Fruit fly (Drosophila melanogaster) whole organism, larva: ENCODE measurements around the gene CG18179.

ENCODE experiments used
- noc ChIP-seq: fragments of 200-800 bp; sonication (Bioruptor generic); optimal IDR thresholded peaks from 3 replicates; lab custom pipeline; 2019; ENCODE audit warnings: missing biosample characterization, mild to moderate bottlenecking, missing genetic modification characterization, moderate library complexity

The CG18179 gene

DNA sequence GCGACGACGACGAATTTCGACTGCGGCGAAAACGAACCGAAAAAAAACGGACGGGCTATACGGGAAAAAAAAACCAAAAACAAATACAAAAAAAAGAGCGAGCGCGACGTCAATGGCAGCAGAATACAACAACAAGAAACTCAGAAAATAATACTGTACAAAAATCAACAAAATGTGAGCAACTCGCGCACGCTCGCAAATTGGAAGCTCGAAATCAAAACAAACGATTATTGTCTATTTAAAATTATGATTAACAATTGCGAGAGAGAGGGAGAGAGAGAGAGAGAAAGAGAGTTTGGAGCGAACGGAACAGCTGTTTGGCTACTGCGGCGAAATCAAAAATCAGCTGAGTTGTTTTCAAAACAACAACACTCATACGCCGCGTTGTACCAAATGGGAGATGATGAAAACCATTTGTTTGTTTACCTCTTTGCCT lies 36.5 kb downstream of the CG18179 start:
- TF ChIP-seq noc (tag; lab: Kevin White, UChicago), result peak; percentile 31

DNA sequence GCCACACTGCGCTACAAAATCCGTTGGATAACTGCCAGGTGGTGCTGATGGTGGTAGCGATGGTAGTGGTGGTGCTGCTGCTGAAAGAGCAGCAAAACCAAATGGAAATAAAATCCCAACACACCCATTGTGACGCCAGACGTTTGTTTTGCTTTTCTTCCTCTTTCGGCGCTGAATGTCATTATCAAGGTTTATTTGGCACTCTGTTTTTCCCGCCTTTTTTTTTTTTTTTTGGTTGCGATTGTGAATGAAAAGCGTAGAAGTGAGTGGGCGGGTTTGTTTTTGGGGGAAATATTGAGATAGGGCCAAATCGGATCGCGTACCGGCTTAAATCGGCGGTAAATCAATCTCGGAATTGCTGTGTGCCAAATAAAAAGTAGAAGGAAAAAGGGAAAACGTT lies 38.2 kb downstream of the CG18179 start:
- TF ChIP-seq noc (tag; lab: Kevin White, UChicago), result no peak

DNA sequence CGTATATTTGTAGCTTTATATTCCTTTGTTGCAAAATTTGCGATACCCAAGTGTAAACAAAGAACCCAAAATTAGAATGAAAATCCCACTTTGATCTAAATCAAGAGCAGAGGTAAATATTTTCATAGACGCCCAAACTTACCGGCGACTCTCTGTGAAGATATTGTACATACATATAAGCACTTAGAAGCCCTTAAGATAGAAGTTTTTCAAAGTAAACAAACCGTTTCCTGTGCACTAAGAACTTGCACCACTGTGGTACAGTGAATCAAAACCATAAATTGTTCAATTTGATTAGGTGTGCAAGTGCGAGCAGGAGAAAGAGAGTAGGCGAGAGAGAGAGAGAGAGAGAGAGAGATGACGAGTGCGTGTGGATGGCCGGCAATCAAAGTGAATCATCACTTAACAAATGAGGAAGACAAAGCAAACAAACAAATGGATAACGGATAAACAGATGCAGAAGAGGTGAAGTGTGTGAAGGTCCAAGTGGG lies 39.0 kb downstream of the CG18179 start:
- no peak for TF ChIP-seq noc (tag; lab: Kevin White, UChicago)

DNA sequence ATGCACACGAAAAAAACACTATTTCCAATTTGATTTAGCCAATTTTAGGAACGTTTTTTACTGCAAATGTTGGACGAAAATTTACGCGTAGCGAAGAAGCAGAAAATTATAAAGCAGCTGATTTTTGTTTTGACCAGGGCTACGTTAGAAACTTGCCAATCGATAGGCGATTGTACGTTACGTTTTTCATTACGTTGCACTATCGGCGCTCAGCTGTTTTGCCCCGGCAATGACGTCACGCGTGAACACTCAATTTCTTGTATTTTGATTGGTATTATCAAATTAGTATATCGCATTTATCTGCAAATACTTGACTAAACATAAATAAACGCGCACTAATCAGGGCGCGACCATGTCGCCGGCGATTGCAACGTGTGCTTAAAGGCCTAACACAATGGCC lies 39.9 kb downstream of the CG18179 start, which contains the start of the genes fry and CG16717:
Gene fry (minus strand): TSS at position 110 of the 400 bp plus-strand sequence.
Gene CG16717 (plus strand): TSS at position 208 of the 400 bp plus-strand sequence.
- no peak for TF ChIP-seq noc (tag; lab: Kevin White, UChicago)

DNA sequence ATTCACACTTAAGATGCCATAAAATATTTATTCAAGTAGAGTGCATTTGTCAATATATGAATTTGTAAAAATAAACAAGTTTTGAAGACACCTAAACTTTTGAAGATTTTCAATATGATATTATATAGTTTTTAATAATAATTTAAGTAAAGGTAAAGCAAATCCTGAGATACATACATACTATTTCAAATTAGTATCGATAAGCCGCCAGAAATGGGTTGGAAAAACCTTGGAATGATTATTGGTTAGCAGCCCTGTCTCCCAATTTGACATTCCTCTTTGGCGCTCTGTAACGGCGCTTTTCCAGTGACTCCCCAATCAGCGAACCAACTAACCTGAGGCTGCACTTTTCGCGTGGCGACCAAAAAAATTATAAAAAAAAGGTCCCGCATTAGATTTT lies 41.9 kb downstream of the CG18179 start, which contains the start of gene alphaTub67C:
Gene alphaTub67C (plus strand): TSS at position 301 of the 400 bp plus-strand sequence.
- no peak for TF ChIP-seq noc (tag; lab: Kevin White, UChicago)

DNA sequence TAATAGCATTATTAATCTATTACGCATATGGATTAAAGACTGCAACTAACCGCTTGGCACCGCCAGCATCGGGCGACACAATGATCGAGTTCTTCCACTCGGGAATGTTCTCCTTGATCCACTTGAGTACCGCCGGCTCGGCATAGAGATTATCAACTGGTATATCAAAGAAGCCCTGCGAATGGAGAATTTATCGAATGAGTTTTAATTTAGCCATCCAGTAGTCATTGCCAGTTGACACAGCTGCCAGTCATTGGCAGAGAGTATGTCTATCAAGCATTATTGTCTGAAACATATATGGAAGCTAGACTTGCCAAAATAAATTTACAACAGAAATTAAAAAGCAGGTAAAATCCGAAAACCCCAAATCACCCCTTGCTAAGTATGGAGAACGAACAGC lies 45.8 kb downstream of the CG18179 start, which contains the start of gene CG16719:
Gene CG16719 (plus strand): TSS at position 301 of the 400 bp plus-strand sequence.
- TF ChIP-seq noc (tag; lab: Kevin White, UChicago), result no peak

DNA sequence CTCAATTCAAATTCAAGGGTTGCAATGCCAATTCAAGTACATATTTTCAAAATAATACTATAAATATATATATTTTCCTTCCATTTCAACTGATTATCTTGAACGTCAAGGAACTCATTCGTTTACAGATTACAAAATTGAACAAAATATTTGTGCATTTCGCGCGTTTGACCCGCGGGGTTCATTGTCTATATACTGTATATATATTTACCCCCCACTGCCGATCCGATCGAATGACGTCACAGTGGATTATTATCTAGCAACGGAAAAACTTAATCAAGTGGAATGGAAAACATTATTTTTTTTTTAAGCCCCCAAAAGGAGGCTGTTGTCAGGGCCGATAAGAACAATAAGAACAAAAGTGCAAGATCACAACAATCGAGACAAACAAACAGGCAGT lies 48.5 kb downstream of the CG18179 start:
- no peak for TF ChIP-seq noc (tag; lab: Kevin White, UChicago)

DNA sequence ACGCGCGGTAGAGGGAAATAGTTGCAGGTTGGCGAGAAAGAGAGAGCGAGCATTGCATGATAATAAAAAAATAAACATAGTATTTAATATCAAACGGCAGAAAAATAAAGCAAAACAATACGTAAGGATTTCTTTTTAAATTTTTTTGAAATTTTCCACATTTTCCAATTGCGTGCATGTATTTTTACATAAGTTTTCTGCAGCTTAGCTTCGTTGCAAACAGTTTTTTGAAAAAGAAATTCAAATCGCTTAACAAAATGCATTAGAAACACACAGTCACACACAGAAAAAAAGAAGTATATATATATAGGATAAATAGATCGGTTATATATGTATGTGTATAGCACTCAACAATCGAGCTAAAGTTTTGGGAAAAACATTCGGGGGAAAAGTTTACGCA lies 49.6 kb downstream of the CG18179 start:
- no peak for TF ChIP-seq noc (tag; lab: Kevin White, UChicago)
